Fruit fly (Drosophila melanogaster): Measurements from ENCODE around the gene Blos3.

Gene Blos3

dm6 chr3L:18845833-18846232, 24.2 kb upstream of the Blos3 start:
- peak; percentile 61 for TF ChIP-seq zen (tag; optimal IDR thresholded peaks at IDR 0.05)
- TF ChIP-seq Blimp-1 (GFP tag; optimal IDR thresholded peaks at IDR 0.05), result no peak
- peak; percentile 69 for TF ChIP-seq exex (tag; optimal IDR thresholded peaks at IDR 0.05)
- no peak for TF ChIP-seq kay (GFP tag; optimal IDR thresholded peaks at IDR 0.05)

dm6 chr3L:18846233-18846271, 24.0 kb upstream of the Blos3 start, which contains the start of gene Indy:
Gene Indy, minus strand, starts transcription at chr3L:18846267.
- TF ChIP-seq vvl (GFP tag; IDR thresholded peaks at IDR 0.05) (0 out of 2 replicates have a peak, but pooled peaks have one; percentile 10), CG13296 (GFP tag; optimal IDR thresholded peaks at IDR 0.05) (peak; percentile 27), luna (GFP tag; optimal IDR thresholded peaks at IDR 0.05) (no peak), MTF-1 (GFP tag; optimal IDR thresholded peaks at IDR 0.05; ENCODE audit: borderline replicate concordance) (no peak), CG8290 (GFP tag; optimal IDR thresholded peaks at IDR 0.05) (no peak), CG8290 (tag; optimal IDR thresholded peaks at IDR 0.05) (no peak), CG8359 (GFP tag; optimal IDR thresholded peaks at IDR 0.05; ENCODE audit: borderline replicate concordance) (no peak), Abd-B (GFP tag; optimal IDR thresholded peaks at IDR 0.05) (no peak), Spps (tag; optimal IDR thresholded peaks at IDR 0.05) (no peak), CG10274 (GFP tag; optimal IDR thresholded peaks at IDR 0.05) (no peak), BtbVII (GFP tag; optimal IDR thresholded peaks at IDR 0.05) (peak; percentile 58), CG9932 (GFP tag; IDR thresholded peaks at IDR 0.05) (no peak), Drgx (GFP tag; IDR thresholded peaks at IDR 0.05) (no peak), Jarid2 (GFP tag; optimal IDR thresholded peaks at IDR 0.05) (peak; percentile 26), CG11696 (GFP tag; IDR thresholded peaks at IDR 0.05) (no peak), lab (GFP tag; optimal IDR thresholded peaks at IDR 0.05) (peak; percentile 48), NC2β (GFP tag; optimal IDR thresholded peaks at IDR 0.05) (no peak), gfzf (GFP tag; optimal IDR thresholded peaks at IDR 0.05) (no peak), CG2202 (tag; optimal IDR thresholded peaks at IDR 0.05) (no peak), CG33557 (GFP tag; optimal IDR thresholded peaks at IDR 0.05) (no peak), knrl (GFP tag; IDR thresholded peaks at IDR 0.05; ENCODE audit: partially characterized antibody) (no peak), so (GFP tag; IDR thresholded peaks at IDR 0.05) (no peak)

- TF ChIP-seq inv (GFP tag; IDR thresholded peaks at IDR 0.05; ENCODE audit: partially characterized antibody) (no peak), D19B (GFP tag; optimal IDR thresholded peaks at IDR 0.05) (no peak), CG13775 (GFP tag; optimal IDR thresholded peaks at IDR 0.05) (no peak), org-1 (GFP tag; optimal IDR thresholded peaks at IDR 0.05) (no peak), Atf6 (GFP tag; IDR thresholded peaks at IDR 0.05) (no peak), CG16813 (GFP tag; IDR thresholded peaks at IDR 0.05; ENCODE audit: partially characterized antibody) (no peak), corto (GFP tag; optimal IDR thresholded peaks at IDR 0.05) (no peak), run (tag; optimal IDR thresholded peaks at IDR 0.05) (no peak), CG10543 (GFP tag; optimal IDR thresholded peaks at IDR 0.05) (no peak), CG13424 (tag; optimal IDR thresholded peaks at IDR 0.05) (no peak), cwo (GFP tag; optimal IDR thresholded peaks at IDR 0.05) (no peak), CG31441 (GFP tag; IDR thresholded peaks at IDR 0.05) (peak; percentile 52), fu2 (GFP tag; optimal IDR thresholded peaks at IDR 0.05) (no peak), CG10267 (tag; optimal IDR thresholded peaks at IDR 0.05) (no peak), CG12071 (GFP tag; optimal IDR thresholded peaks at IDR 0.05) (peak; percentile 3), vfl (GFP tag; optimal IDR thresholded peaks at IDR 0.05) (no peak), br (optimal IDR thresholded peaks at IDR 0.05) (no peak), CG17328 (GFP tag; IDR thresholded peaks at IDR 0.05) (no peak), CG18599 (GFP tag; optimal IDR thresholded peaks at IDR 0.05) (peak; percentile 14), so (GFP tag; IDR thresholded peaks at IDR 0.05) (no peak), abd-A (tag; optimal IDR thresholded peaks at IDR 0.05) (peak; percentile 13), ranshi (GFP tag; IDR thresholded peaks at IDR 0.05) (no peak), CG10979 (tag; optimal IDR thresholded peaks at IDR 0.05) (no peak), lola (GFP tag; optimal IDR thresholded peaks at IDR 0.05) (no peak), pb (GFP tag; optimal IDR thresholded peaks at IDR 0.05) (no peak), HLHmδ (GFP tag; optimal IDR thresholded peaks at IDR 0.05) (no peak)
Observed at dm6 chr3L:18846272-18846741, 23.7 kb upstream of the Blos3 start.
